Worm (Caenorhabditis elegans): ENCODE measurements around the gene Y66D12A.16.

ce11 chrIII:11535453-11535852 lies 12.1 kb downstream of the Y66D12A.16 start:
- TF ChIP-seq F49E8.2 (tag; optimal IDR thresholded peaks at IDR 0.05; ENCODE audit: insufficient read depth), result no peak
- TF ChIP-seq ekl-4 (GFP tag; IDR thresholded peaks at IDR 0.05), result no peak
